Worm (Caenorhabditis elegans): ENCODE data around the gene F36G9.3.

Gene F36G9.3

ce11 chrV:15913714-15914113 is 43.5 kb upstream of the F36G9.3 start, which contains the start of gene F35E8.7:
Gene F35E8.7, plus strand, starts transcription at chrV:15914014.
- TF ChIP-seq lsy-27 (tag; optimal IDR thresholded peaks at IDR 0.05; ENCODE audit: borderline replicate concordance, insufficient read depth) (no peak), mxl-1 (tag; optimal IDR thresholded peaks at IDR 0.05) (no peak), zfh-2 (GFP tag; conservative IDR thresholded peaks at IDR 0.05) (no peak), rpc-1 (optimal IDR thresholded peaks at IDR 0.05) (no peak), rpc-1 (tag; optimal IDR thresholded peaks at IDR 0.05) (no peak), B0035.1 (tag; optimal IDR thresholded peaks at IDR 0.05) (no peak), ztf-22 (GFP tag; optimal IDR thresholded peaks at IDR 0.05) (no peak), snpc-1.1 (tag; optimal IDR thresholded peaks at IDR 0.05; ENCODE audit: insufficient read depth) (no peak), nhr-90 (tag; optimal IDR thresholded peaks at IDR 0.05) (no peak)

ce11 chrV:15914774-15915173 is 42.4 kb upstream of the F36G9.3 start:
- TF ChIP-seq ccch-3 (GFP tag; optimal IDR thresholded peaks at IDR 0.05) (no peak), pbrm-1 (GFP tag; IDR thresholded peaks at IDR 0.05) (no peak), cebp-2 (GFP tag; IDR thresholded peaks at IDR 0.05) (0 out of 2 replicates have a peak, but pooled peaks have one; percentile 67), zfh-2 (GFP tag; conservative IDR thresholded peaks at IDR 0.05) (peak; percentile 59), lsy-27 (tag; optimal IDR thresholded peaks at IDR 0.05; ENCODE audit: borderline replicate concordance, insufficient read depth) (no peak), atf-7 (tag; optimal IDR thresholded peaks at IDR 0.05) (no peak)

- TF ChIP-seq madf-6 (GFP tag; IDR thresholded peaks at IDR 0.05), result no peak
- TF ChIP-seq ztf-26 (tag; optimal IDR thresholded peaks at IDR 0.05), result no peak
- TF ChIP-seq chd-7 (tag; optimal IDR thresholded peaks at IDR 0.05), result no peak
- TF ChIP-seq C17E4.6 (GFP tag; IDR thresholded peaks at IDR 0.05), result no peak
- no peak for TF ChIP-seq T07F8.4 (tag; optimal IDR thresholded peaks at IDR 0.05)
- no peak for TF ChIP-seq rcor-1 (GFP tag; IDR thresholded peaks at IDR 0.05)
Measured at ce11 chrV:15915307-15915706, 41.9 kb upstream of the F36G9.3 start.

ce11 chrV:15915919-15916318 is 41.3 kb upstream of the F36G9.3 start, which contains the start of gene gst-38:
Gene gst-38, minus strand, starts transcription at chrV:15916070.
- TF ChIP-seq nhr-80 (tag; optimal IDR thresholded peaks at IDR 0.05) (peak; percentile 82), pha-4 (tag; optimal IDR thresholded peaks at IDR 0.05) (no peak), cebp-1 (GFP tag; IDR thresholded peaks at IDR 0.05) (peak; percentile 86), cebp-1 (tag; optimal IDR thresholded peaks at IDR 0.05) (peak; percentile 93)

- TF ChIP-seq D2030.7 (GFP tag; IDR thresholded peaks at IDR 0.05) (no peak), nhr-27 (tag; optimal IDR thresholded peaks at IDR 0.05) (no peak), ceh-40 (GFP tag; IDR thresholded peaks at IDR 0.05) (no peak), F22D6.2 (tag; optimal IDR thresholded peaks at IDR 0.05) (no peak), ztf-3 (GFP tag; optimal IDR thresholded peaks at IDR 0.05) (no peak), hsf-1 (GFP tag; IDR thresholded peaks at IDR 0.05) (no peak), repo-1 (tag; optimal IDR thresholded peaks at IDR 0.05) (no peak), attf-3 (GFP tag; conservative IDR thresholded peaks at IDR 0.05) (no peak), ceh-100 (GFP tag; IDR thresholded peaks at IDR 0.05) (no peak), mel-28 (tag; optimal IDR thresholded peaks at IDR 0.05; ENCODE audit: borderline replicate concordance) (no peak), ccch-3 (GFP tag; optimal IDR thresholded peaks at IDR 0.05) (no peak), egl-44 (GFP tag; IDR thresholded peaks at IDR 0.05) (no peak), Y56A3A.18 (GFP tag; IDR thresholded peaks at IDR 0.05) (no peak), attf-5 (GFP tag; optimal IDR thresholded peaks at IDR 0.05) (no peak), bed-1 (GFP tag; IDR thresholded peaks at IDR 0.05) (no peak)
Measured at ce11 chrV:15917458-15917857, 39.7 kb upstream of the F36G9.3 start, which contains the start of gene F35E8.9. Gene F35E8.9, minus strand, starts transcription at chrV:15917558.
